Worm (Caenorhabditis elegans): ENCODE results near the gene str-252.
A peak's percentile ranks its signal among the peaks of the same experiment; 100 is the strongest.

The str-252 gene

DNA sequence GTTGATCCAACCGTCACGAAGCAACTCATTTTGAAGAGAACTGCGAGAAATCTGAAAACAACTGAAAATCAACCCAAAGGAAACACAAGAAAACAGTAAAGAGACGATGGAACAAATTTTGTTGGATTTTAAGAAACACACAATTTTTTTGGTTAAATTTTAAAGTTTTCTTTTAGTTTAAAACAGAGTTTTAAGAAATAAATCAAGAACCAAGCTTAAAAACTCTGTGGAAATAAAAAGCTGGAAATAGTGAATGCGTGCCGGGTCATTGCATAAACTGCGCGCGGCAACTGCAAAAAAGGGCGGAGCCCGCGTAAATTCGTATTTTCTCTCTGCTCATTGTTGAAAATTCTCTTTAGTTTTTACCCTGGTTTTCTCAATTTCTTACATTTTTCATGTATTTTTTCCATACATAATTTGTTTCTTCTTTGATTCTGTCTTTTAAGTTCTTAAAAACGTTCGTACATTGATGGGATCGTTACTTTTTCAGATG lies 45.7 kb downstream of the str-252 start, which contains the start of the genes algn-13 and R10D12.13 (continued):
- TF ChIP-seq zag-1 (tag; optimal IDR thresholded peaks at IDR 0.05) (no peak), alr-1 (tag; optimal IDR thresholded peaks at IDR 0.05; ENCODE audit: borderline replicate concordance) (no peak), unc-86 (tag; optimal IDR thresholded peaks at IDR 0.05) (peak; percentile 14), lin-13 (GFP tag; optimal IDR thresholded peaks at IDR 0.05) (peak; percentile 59), hpl-2 (GFP tag; optimal IDR thresholded peaks at IDR 0.05) (no peak), C04F5.9 (tag; optimal IDR thresholded peaks at IDR 0.05) (no peak), unc-130 (tag; optimal IDR thresholded peaks at IDR 0.05) (peak; percentile 75), nhr-77 (tag; optimal IDR thresholded peaks at IDR 0.05) (no peak), ceh-88 (GFP tag; IDR thresholded peaks at IDR 0.05) (no peak), ceh-90 (tag; optimal IDR thresholded peaks at IDR 0.05) (no peak), dsc-1 (tag; optimal IDR thresholded peaks at IDR 0.05) (peak; percentile 65), ztf-4 (tag; optimal IDR thresholded peaks at IDR 0.05) (no peak), nhr-237 (tag; optimal IDR thresholded peaks at IDR 0.05) (no peak), tlp-1 (tag; optimal IDR thresholded peaks at IDR 0.05) (no peak), lin-14 (GFP tag; optimal IDR thresholded peaks at IDR 0.05) (peak; percentile 42), mep-1 (tag; optimal IDR thresholded peaks at IDR 0.05) (no peak), ztf-11 (tag; optimal IDR thresholded peaks at IDR 0.05) (peak; percentile 27 to 34), mab-9 (GFP tag; IDR thresholded peaks at IDR 0.05) (no peak), fkh-8 (tag; optimal IDR thresholded peaks at IDR 0.05) (peak; percentile 5), dpl-1 (GFP tag; optimal IDR thresholded peaks at IDR 0.05) (peak; percentile 64 to 71 (median 67)), lin-35 (GFP tag; optimal IDR thresholded peaks at IDR 0.05) (peak; percentile 60 to 63), sup-37 (GFP tag; optimal IDR thresholded peaks at IDR 0.05) (no peak), efl-1 (optimal IDR thresholded peaks at IDR 0.05) (peak; percentile 63 to 71), efl-1 (GFP tag; optimal IDR thresholded peaks at IDR 0.05 in 1 of 2) (peak; percentile 62 to 96), sox-4 (tag; optimal IDR thresholded peaks at IDR 0.05) (no peak), lir-3 (tag; optimal IDR thresholded peaks at IDR 0.05; ENCODE audit: poor library complexity) (peak; percentile 41), ama-1 (optimal IDR thresholded peaks at IDR 0.05) (no peak), pag-3 (tag; optimal IDR thresholded peaks at IDR 0.05; ENCODE audit: borderline replicate concordance, insufficient read depth) (no peak), elt-3 (tag; optimal IDR thresholded peaks at IDR 0.05) (peak in 1 of 6 experiments; percentile 31), zip-4 (GFP tag; optimal IDR thresholded peaks at IDR 0.05) (peak; percentile 6), jun-1 (tag; optimal IDR thresholded peaks at IDR 0.05) (no peak), C34B4.2 (tag; optimal IDR thresholded peaks at IDR 0.05) (no peak), vab-15 (tag; optimal IDR thresholded peaks at IDR 0.05) (no peak), nhr-19 (GFP tag; conservative IDR thresholded peaks at IDR 0.05) (peak; percentile 52), nhr-76 (tag; optimal IDR thresholded peaks at IDR 0.05) (peak; percentile 34), nhr-20 (tag; optimal IDR thresholded peaks at IDR 0.05) (peak; percentile 60), nhr-12 (tag; optimal IDR thresholded peaks at IDR 0.05) (no peak), swsn-7 (tag; optimal IDR thresholded peaks at IDR 0.05) (peak; percentile 64), fkh-4 (tag; optimal IDR thresholded peaks at IDR 0.05; ENCODE audit: borderline replicate concordance) (no peak), C16A3.4 (tag; optimal IDR thresholded peaks at IDR 0.05) (peak; percentile 51), tbx-2 (tag; optimal IDR thresholded peaks at IDR 0.05) (peak; percentile 36), fos-1 (tag; optimal IDR thresholded peaks at IDR 0.05) (no peak), pqm-1 (tag; optimal IDR thresholded peaks at IDR 0.05) (no peak), ceh-82 (tag; optimal IDR thresholded peaks at IDR 0.05) (peak; percentile 51 to 54 (median 52)), lin-15B (tag; optimal IDR thresholded peaks at IDR 0.05) (no peak)
